Worm (Caenorhabditis elegans): ENCODE results near the gene sox-4.
A peak's percentile ranks its signal among the peaks of the same experiment; 100 is the strongest.

The sox-4 gene

DNA sequence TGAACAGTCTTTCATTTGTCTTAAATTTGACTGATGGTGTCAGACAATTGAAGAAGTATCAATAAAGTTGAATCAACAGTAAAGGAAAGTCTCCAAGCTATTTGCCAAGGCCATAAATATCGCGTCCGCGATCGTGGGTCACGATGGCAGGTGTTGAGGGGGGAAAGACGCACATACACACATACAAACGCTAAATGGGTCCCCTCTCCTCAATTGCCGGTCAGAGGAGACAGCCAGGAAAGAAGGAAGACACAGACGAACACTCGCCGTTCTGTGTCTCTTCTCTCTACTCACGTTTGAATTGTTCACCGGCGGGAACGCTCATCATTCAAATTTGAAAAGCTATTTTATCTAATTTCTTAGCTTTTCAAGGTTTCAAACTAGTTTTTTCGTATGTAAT, 32.1 kb upstream of the sox-4 start (continued):
- TF ChIP-seq bed-2 (GFP tag; IDR thresholded peaks at IDR 0.05) (0 out of 2 replicates have a peak, but pooled peaks have one; percentile 15), dox-1 (GFP tag; IDR thresholded peaks at IDR 0.05) (peak; percentile 42; the same call in 1 of the 2 replicates), ceh-40 (GFP tag; IDR thresholded peaks at IDR 0.05) (0 out of 2 replicates have a peak, but pooled peaks have one; percentile 18), Y53F4B.3 (GFP tag; IDR thresholded peaks at IDR 0.05) (no peak)

DNA sequence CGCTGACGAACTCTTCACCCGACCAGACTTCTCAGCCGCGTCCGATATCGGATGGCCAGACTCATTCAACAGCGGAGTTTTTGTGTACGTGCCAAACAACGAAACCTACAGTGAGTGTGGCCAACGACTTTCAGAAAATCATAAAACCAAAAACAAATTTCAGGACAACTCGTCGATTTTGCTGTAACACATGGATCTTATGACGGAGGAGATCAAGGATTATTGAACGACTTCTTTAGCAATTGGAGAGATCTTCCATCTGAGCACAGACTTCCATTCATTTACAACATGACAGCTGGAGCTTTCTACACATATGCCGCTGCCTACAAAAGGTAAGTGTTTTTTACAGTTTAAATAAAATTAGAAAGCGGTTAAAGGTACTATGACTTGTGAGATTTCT, 29.3 kb upstream of the sox-4 start:
- no peak for TF ChIP-seq snpc-4 (GFP tag; optimal IDR thresholded peaks at IDR 0.05)
- no peak for TF ChIP-seq snpc-4 (tag; optimal IDR thresholded peaks at IDR 0.05)
- no peak for TF ChIP-seq egl-18 (GFP tag; IDR thresholded peaks at IDR 0.05)
- no peak for TF ChIP-seq unc-62 (GFP tag; optimal IDR thresholded peaks at IDR 0.05)
- no peak for TF ChIP-seq Y79H2A.3 (GFP tag; conservative IDR thresholded peaks at IDR 0.05)
- no peak for TF ChIP-seq ekl-4 (GFP tag; IDR thresholded peaks at IDR 0.05)
- no peak for TF ChIP-seq Y95B8A.8 (GFP tag; IDR thresholded peaks at IDR 0.05)

DNA sequence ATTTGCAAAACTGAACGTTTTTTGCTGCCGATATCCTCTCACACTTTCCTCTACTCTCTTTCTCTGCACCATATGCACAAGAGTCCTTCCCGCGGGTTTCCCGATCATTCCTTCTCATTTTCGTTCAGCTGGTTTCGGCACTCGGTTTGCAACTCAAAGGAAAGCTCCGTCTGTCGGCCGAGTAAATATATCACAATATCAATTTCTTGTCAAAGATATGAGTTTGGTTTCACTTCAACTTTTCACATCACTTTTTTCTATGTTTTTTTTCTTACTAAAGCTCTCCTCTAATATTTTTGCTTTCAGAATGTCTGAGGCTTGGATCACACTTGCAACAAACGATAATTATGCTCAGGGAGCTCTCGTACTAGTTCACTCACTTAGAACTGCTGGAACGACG, 28.5 kb upstream of the sox-4 start, which contains the start of gene gyg-1:
Gene gyg-1, plus strand, starts transcription at position 301 of the 400 bp plus-strand sequence.
- no peak for TF ChIP-seq hmg-1.2 (GFP tag; IDR thresholded peaks at IDR 0.05)
- no peak for TF ChIP-seq F33H1.4 (GFP tag; IDR thresholded peaks at IDR 0.05)
- no peak for TF ChIP-seq Y56A3A.18 (GFP tag; IDR thresholded peaks at IDR 0.05)
- no peak for TF ChIP-seq B0336.3 (GFP tag; IDR thresholded peaks at IDR 0.05)
- TF ChIP-seq hsf-1 (GFP tag; IDR thresholded peaks at IDR 0.05) = no peak
- TF ChIP-seq lin-26 (GFP tag; IDR thresholded peaks at IDR 0.05) = no peak
- no peak for TF ChIP-seq zfh-2 (GFP tag; conservative IDR thresholded peaks at IDR 0.05)
- no peak for TF ChIP-seq lin-54 (GFP tag; optimal IDR thresholded peaks at IDR 0.05)
- no peak for TF ChIP-seq let-607 (tag; optimal IDR thresholded peaks at IDR 0.05)
- no peak for TF ChIP-seq ceh-40 (GFP tag; IDR thresholded peaks at IDR 0.05)
- TF ChIP-seq athp-1 (tag; optimal IDR thresholded peaks at IDR 0.05) = no peak
- TF ChIP-seq pha-4 (tag; optimal IDR thresholded peaks at IDR 0.05) = no peak

DNA sequence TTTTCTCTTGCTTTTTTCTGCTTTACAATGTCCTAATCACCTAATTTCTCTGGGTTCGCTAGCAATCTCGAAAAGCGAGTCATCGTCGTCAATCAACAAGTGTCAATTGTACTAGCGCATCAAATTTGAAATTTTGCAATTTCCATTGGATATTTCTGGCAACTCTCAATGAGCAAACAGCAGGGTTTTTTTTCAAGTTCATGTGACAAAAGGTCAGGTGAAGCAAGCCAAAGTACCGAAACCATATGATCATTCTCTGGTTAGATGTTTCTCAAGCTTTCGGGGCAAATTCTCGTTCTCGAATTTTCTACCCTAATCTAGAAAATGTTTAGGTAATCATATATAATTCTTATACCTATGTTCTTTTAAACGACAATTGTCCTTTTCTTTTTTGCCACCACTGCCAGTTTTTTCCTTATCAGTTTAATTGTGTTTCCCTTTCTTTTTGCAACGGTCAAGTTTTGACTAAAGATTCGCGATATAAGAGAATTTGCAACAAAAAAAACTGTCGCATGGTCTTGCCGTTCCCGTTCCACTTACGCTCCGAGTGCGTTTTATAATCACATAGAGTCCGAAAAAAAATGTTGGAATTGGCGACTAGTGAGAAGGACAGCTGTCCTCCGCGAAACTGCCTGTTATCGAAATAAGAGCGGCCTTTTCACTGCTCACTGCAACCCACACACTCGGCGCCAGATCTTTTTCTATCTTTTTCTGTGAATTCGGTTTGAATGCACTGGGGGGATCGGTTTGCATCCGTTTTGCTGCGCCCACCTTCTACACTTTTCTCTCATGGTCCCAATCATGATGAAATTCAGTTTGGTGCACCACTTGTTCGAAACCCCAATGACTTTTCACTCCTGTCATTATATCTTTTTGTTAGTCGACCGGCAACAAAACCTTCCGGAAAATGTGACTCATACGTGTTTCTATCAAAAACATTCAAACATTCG, 27.8 kb upstream of the sox-4 start:
- TF ChIP-seq hsf-1 (GFP tag; IDR thresholded peaks at IDR 0.05) (peak; percentile 80), hrde-1 (tag; optimal IDR thresholded peaks at IDR 0.05; ENCODE audit: borderline replicate concordance) (no peak), nhr-80 (tag; optimal IDR thresholded peaks at IDR 0.05) (peak; percentile 10)

DNA sequence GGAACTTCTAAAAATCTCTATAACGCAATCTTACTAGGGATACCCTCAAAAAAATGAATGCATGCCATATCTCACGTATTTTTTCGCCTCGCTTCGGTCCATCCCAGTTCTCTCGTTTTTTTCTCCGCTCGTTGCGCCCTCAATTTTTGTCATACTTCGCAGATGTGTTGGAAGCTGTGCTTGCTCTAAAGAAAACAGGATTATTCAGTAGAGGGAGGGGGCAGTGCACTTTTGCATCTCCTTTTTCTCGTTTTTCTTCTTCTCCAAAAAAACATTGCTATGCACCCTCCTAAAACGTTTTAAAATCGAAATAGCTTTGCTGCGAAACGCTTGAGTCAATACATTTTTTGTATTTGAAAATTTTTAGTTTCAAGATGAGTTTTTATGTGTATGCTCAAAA, 26.7 kb upstream of the sox-4 start:
- TF ChIP-seq chd-7 (tag; optimal IDR thresholded peaks at IDR 0.05) (no peak), mxl-1 (tag; optimal IDR thresholded peaks at IDR 0.05) (no peak), F22D6.2 (tag; optimal IDR thresholded peaks at IDR 0.05) (no peak)

DNA sequence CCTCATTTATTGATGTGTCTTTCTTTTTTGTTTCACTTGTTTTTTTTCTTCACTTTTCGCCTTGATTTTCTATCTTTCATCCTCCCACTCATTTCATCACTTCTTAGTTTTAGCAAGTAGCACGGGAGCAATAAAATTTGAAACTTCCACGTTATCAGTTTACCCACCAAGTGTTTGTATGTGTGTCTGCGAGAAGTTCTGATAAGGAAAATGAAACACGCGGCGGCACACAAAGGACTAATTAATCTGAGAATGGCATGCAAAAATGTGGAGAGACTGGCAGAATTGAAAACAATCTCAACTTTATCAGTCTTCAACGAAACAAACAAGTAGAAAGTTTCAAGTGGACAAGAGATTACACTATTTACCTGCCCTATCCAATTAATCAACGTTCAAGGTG, 25.4 kb upstream of the sox-4 start:
- TF ChIP-seq zim-3 (tag; optimal IDR thresholded peaks at IDR 0.05) (no peak), ztf-18 (tag; optimal IDR thresholded peaks at IDR 0.05) (no peak), mel-28 (tag; optimal IDR thresholded peaks at IDR 0.05; ENCODE audit: borderline replicate concordance) (no peak), ztf-3 (GFP tag; optimal IDR thresholded peaks at IDR 0.05) (no peak), C17E4.6 (GFP tag; IDR thresholded peaks at IDR 0.05) (no peak), ets-4 (GFP tag; optimal IDR thresholded peaks at IDR 0.05) (peak; percentile 40), tbp1 (GFP tag; optimal IDR thresholded peaks at IDR 0.05) (peak; percentile 24), K11D2.4 (GFP tag; IDR thresholded peaks at IDR 0.05) (no peak), F39B2.1 (GFP tag; IDR thresholded peaks at IDR 0.05) (no peak), hrde-1 (tag; optimal IDR thresholded peaks at IDR 0.05; ENCODE audit: borderline replicate concordance) (no peak), F33H1.4 (GFP tag; IDR thresholded peaks at IDR 0.05) (no peak), cebp-2 (GFP tag; IDR thresholded peaks at IDR 0.05) (no peak), dox-1 (GFP tag; IDR thresholded peaks at IDR 0.05) (peak; percentile 71), ztf-22 (GFP tag; optimal IDR thresholded peaks at IDR 0.05) (no peak), atf-7 (tag; optimal IDR thresholded peaks at IDR 0.05) (peak; percentile 8), T26A5.8 (tag; optimal IDR thresholded peaks at IDR 0.05) (no peak)

All from whole organism, young adult.